Worm (Caenorhabditis elegans) whole organism, L3 larva: ENCODE data around the gene F07C4.11.

Experiments used
- R02D3.7 ChIP-seq: fragments of 150-350 bp; optimal IDR thresholded peaks from 2 replicates; lab custom pipeline; 2014; ENCODE audit warnings: missing biosample characterization, missing genetic modification characterization
- ZK546.5 ChIP-seq: sonication (generic microtip); optimal IDR thresholded peaks from 2 replicates; lab custom pipeline; 2017; ENCODE audit warnings: missing biosample characterization, missing genetic modification characterization
- ama-1 ChIP-seq: fragments of 150-350 bp; optimal IDR thresholded peaks from 2 replicates; lab custom pipeline; 2018
- ceh-28 ChIP-seq: fragments of 150-350 bp; optimal IDR thresholded peaks from 2 replicates; lab custom pipeline; 2014; ENCODE audit warnings: missing biosample characterization, missing genetic modification reagents, missing genetic modification characterization
- ceh-9 ChIP-seq: sonication (generic microtip); optimal IDR thresholded peaks from 2 replicates; lab custom pipeline; 2018; ENCODE audit warnings: missing biosample characterization, missing genetic modification characterization
- daf-12 ChIP-seq: fragments of 150-350 bp; optimal IDR thresholded peaks from 2 replicates; lab custom pipeline; 2014; ENCODE audit warnings: missing biosample characterization, missing genetic modification reagents, missing genetic modification characterization
- egl-27 ChIP-seq: sonication (generic microtip); optimal IDR thresholded peaks from 4 replicates; lab custom pipeline; 2017; ENCODE audit warnings: missing biosample characterization, missing genetic modification reagents, missing genetic modification characterization
- egl-5 ChIP-seq: fragments of 150-350 bp; optimal IDR thresholded peaks from 2 replicates; lab custom pipeline; 2017; ENCODE audit warnings: missing biosample characterization, missing genetic modification reagents, missing genetic modification characterization, inconsistent platforms
- elt-1 ChIP-seq: fragments of 150-350 bp; optimal IDR thresholded peaks from 2 replicates; lab custom pipeline; 2014; ENCODE audit warnings: missing biosample characterization, missing genetic modification characterization
- elt-3 ChIP-seq, 3 experiments: fragments of 150-350 bp in 1 of 3; sonication (generic microtip) in 2 of 3; optimal IDR thresholded peaks; 2 replicates in 2 of 3; 4 replicates in 1 of 3; lab custom pipeline; 2014 to 2017; ENCODE audit warnings: missing biosample characterization in 3 of 3, missing genetic modification characterization in 3 of 3
- eor-1 ChIP-seq, 2 experiments: fragments of 150-350 bp; optimal IDR thresholded peaks; 2 replicates each; lab custom pipeline; 2014 to 2018; ENCODE audit warnings: missing biosample characterization in 2 of 2, missing genetic modification characterization in 2 of 2
- fkh-10 ChIP-seq: sonication (generic microtip); optimal IDR thresholded peaks from 2 replicates; lab custom pipeline; 2017; ENCODE audit warnings: missing biosample characterization, missing genetic modification reagents, missing genetic modification characterization
- fos-1 ChIP-seq: fragments of 150-350 bp; optimal IDR thresholded peaks from 2 replicates; lab custom pipeline; 2014; ENCODE audit warnings: missing biosample characterization, missing genetic modification characterization
- hmg-11 ChIP-seq: sonication (generic microtip); optimal IDR thresholded peaks from 2 replicates; lab custom pipeline; 2016; ENCODE audit warnings: missing genetic modification characterization, missing compliant biosample characterization
- jun-1 ChIP-seq: fragments of 150-350 bp; optimal IDR thresholded peaks from 2 replicates; lab custom pipeline; 2014; ENCODE audit warnings: missing biosample characterization, missing genetic modification reagents, missing genetic modification characterization
- lin-39 ChIP-seq: fragments of 150-350 bp; optimal IDR thresholded peaks from 2 replicates; lab custom pipeline; 2018; ENCODE audit warnings: missing biosample characterization, missing genetic modification reagents, missing genetic modification characterization
- lsy-12 ChIP-seq: sonication (generic microtip); optimal IDR thresholded peaks from 2 replicates; lab custom pipeline; 2016; ENCODE audit warnings: mild to moderate bottlenecking, missing genetic modification characterization, missing compliant biosample characterization
- mdl-1 ChIP-seq: fragments of 150-350 bp; optimal IDR thresholded peaks from 2 replicates; lab custom pipeline; 2014; ENCODE audit warnings: missing biosample characterization, missing genetic modification characterization
- mml-1 ChIP-seq: fragments of 150-350 bp; sonication (generic microtip); optimal IDR thresholded peaks from 3 replicates; lab custom pipeline; 2014; ENCODE audit warnings: missing biosample characterization, missing genetic modification characterization
- nfya-1 ChIP-seq: sonication (generic microtip); optimal IDR thresholded peaks from 2 replicates; lab custom pipeline; 2017; ENCODE audit warnings: missing genetic modification characterization, mild to moderate bottlenecking, missing compliant biosample characterization, antibody characterized with exemption, moderate library complexity; ENCODE audit not compliant: insufficient read depth
- nhr-11 ChIP-seq: fragments of 150-350 bp; optimal IDR thresholded peaks from 2 replicates; lab custom pipeline; 2014; ENCODE audit warnings: missing biosample characterization, missing genetic modification characterization
- nhr-23 ChIP-seq: fragments of 150-350 bp; optimal IDR thresholded peaks from 2 replicates; lab custom pipeline; 2014; ENCODE audit warnings: missing biosample characterization, missing genetic modification reagents, missing genetic modification characterization
- nhr-237 ChIP-seq: fragments of 150-350 bp; optimal IDR thresholded peaks from 2 replicates; lab custom pipeline; 2014; ENCODE audit warnings: missing biosample characterization, missing genetic modification characterization
- nhr-25 ChIP-seq: sonication (generic microtip); optimal IDR thresholded peaks from 2 replicates; lab custom pipeline; 2017; ENCODE audit warnings: missing biosample characterization, missing genetic modification characterization
- nhr-28 ChIP-seq: fragments of 150-350 bp; optimal IDR thresholded peaks from 2 replicates; lab custom pipeline; 2014; ENCODE audit warnings: missing biosample characterization, missing genetic modification characterization
- nhr-43 ChIP-seq: sonication (generic microtip); optimal IDR thresholded peaks from 2 replicates; lab custom pipeline; 2016; ENCODE audit warnings: mild to moderate bottlenecking, missing genetic modification characterization, missing compliant biosample characterization; ENCODE audit not compliant: poor library complexity, severe bottlenecking
- nhr-67 ChIP-seq: fragments of 150-350 bp; optimal IDR thresholded peaks from 2 replicates; lab custom pipeline; 2014; ENCODE audit warnings: missing biosample characterization, missing genetic modification characterization
- nhr-77 ChIP-seq: fragments of 150-350 bp; optimal IDR thresholded peaks from 2 replicates; lab custom pipeline; 2014; ENCODE audit warnings: missing biosample characterization, missing genetic modification characterization
- pha-4 ChIP-seq: fragments of 150-350 bp; optimal IDR thresholded peaks from 2 replicates; lab custom pipeline; 2014; ENCODE audit warnings: missing biosample characterization, missing genetic modification reagents, missing genetic modification characterization
- pqm-1 ChIP-seq: fragments of 150-350 bp; optimal IDR thresholded peaks from 2 replicates; lab custom pipeline; 2017; ENCODE audit warnings: missing biosample characterization, missing genetic modification characterization, inconsistent platforms
- skn-1 ChIP-seq: fragments of 150-350 bp; optimal IDR thresholded peaks from 2 replicates; lab custom pipeline; 2014; ENCODE audit warnings: missing biosample characterization, missing genetic modification characterization
- tbx-2 ChIP-seq: sonication (generic microtip); optimal IDR thresholded peaks from 2 replicates; lab custom pipeline; 2016; ENCODE audit warnings: mild to moderate bottlenecking, missing genetic modification characterization, missing compliant biosample characterization
- unc-39 ChIP-seq: sonication (generic microtip); optimal IDR thresholded peaks from 4 replicates; lab custom pipeline; 2017; ENCODE audit warnings: missing biosample characterization, missing genetic modification characterization
- unc-62 ChIP-seq: fragments of 150-350 bp; sonication (generic microtip); optimal IDR thresholded peaks from 4 replicates; lab custom pipeline; 2014; ENCODE audit warnings: missing biosample characterization, missing genetic modification reagents, missing genetic modification characterization
- zag-1 ChIP-seq: fragments of 150-350 bp; optimal IDR thresholded peaks from 2 replicates; lab custom pipeline; 2014; ENCODE audit warnings: missing biosample characterization, missing genetic modification characterization
- ztf-11 ChIP-seq: fragments of 150-350 bp; optimal IDR thresholded peaks from 2 replicates; lab custom pipeline; 2014; ENCODE audit warnings: missing biosample characterization, missing genetic modification characterization

Gene F07C4.11

DNA sequence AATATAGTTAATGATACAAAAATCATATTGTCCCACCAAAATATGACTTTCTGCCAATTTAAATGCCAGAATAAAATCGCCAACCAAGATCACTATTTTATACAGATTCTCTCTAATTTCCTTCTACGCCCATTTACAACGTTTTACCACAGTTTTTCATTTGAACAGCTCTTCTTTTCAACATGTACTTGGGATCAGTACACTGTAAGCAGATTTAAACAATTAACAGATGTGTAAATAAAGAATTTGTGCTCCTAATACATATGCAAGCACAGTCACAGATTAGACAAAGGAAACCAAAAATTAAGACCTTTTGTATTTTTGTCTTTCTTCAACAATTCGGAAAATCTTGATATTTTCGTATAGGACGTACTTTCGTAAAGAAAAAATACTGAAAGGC lies at the start of gene F07C4.11:
Gene F07C4.11 (minus strand): TSS at position 101 of the 400 bp plus-strand sequence.
- no peak for TF ChIP-seq pqm-1 (tag; lab: Kevin White, UChicago)
- no peak for TF ChIP-seq fkh-10 (GFP tag; lab: Kevin White, UChicago)
- no peak for TF ChIP-seq nhr-11 (tag; lab: Kevin White, UChicago)
- TF ChIP-seq nhr-43 (tag; lab: Kevin White, UChicago): no peak
- TF ChIP-seq pha-4 (tag; lab: Kevin White, UChicago): no peak
- TF ChIP-seq lin-39 (tag; lab: Kevin White, UChicago): no peak
- no peak for TF ChIP-seq nhr-28 (tag; lab: Kevin White, UChicago)
- TF ChIP-seq elt-3 (tag; optimal IDR thresholded peaks at IDR 0.05; lab: Kevin White, UChicago): no peak
- no peak for TF ChIP-seq nhr-77 (tag; lab: Kevin White, UChicago)
- TF ChIP-seq tbx-2 (tag; lab: Kevin White, UChicago): no peak
- no peak for TF ChIP-seq ceh-28 (tag; lab: Kevin White, UChicago)
- TF ChIP-seq ztf-11: no peak

DNA sequence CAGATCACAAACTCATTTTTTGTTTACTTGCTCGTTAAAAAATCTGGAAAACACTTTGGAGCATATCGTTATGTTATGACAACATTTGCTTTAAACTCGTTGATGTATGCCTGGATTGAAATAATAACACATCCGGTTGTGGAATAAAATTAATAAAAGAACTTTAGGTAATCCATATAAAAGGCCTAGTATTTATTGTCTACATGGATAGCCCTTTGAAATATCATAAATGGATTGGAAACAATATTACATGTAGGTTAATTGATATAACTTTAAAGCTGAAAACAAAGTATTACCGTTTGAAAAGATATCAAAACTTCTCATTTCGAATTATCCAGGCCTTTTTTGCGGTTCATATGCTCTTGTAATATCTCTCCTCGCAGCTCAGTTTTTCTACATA lies 47.3 kb upstream of the F07C4.11 start:
- TF ChIP-seq nhr-23 (tag; lab: Kevin White, UChicago): no peak
- no peak for TF ChIP-seq hmg-11
- no peak for TF ChIP-seq unc-39
- no peak for TF ChIP-seq lsy-12 (tag; lab: Kevin White, UChicago)
- TF ChIP-seq mdl-1 (tag; lab: Kevin White, UChicago): no peak
- no peak for TF ChIP-seq daf-12 (tag; lab: Kevin White, UChicago)

DNA sequence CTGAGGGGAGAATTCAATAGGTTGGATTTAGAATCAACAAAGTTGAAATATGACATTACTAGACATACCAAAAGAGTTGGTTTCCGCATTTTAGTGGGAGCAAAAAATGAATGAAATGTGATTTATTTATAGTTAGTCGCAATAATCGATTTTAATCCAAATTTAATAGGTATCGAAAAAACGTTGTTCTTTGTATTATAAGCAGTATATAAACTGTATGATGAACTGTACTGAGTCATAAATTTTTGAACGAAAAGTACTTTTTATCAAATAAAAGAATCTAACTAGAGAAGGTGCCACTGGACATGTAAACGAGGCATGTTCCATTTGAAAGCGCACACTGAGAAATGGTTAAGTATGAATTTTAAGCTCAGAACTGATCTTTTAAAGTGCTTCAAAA lies 46.6 kb upstream of the F07C4.11 start, which contains the start of gene C12D5.9:
Gene C12D5.9 (minus strand): TSS at position 101 of the 400 bp plus-strand sequence.
- no peak for TF ChIP-seq jun-1
- no peak for TF ChIP-seq nhr-11 (tag; lab: Kevin White, UChicago)
- no peak for TF ChIP-seq mdl-1 (tag; lab: Kevin White, UChicago)
- TF ChIP-seq unc-62: no peak
- TF ChIP-seq zag-1 (tag; lab: Kevin White, UChicago): no peak
- no peak for TF ChIP-seq elt-1 (tag; lab: Kevin White, UChicago)
- no peak for TF ChIP-seq nhr-67

DNA sequence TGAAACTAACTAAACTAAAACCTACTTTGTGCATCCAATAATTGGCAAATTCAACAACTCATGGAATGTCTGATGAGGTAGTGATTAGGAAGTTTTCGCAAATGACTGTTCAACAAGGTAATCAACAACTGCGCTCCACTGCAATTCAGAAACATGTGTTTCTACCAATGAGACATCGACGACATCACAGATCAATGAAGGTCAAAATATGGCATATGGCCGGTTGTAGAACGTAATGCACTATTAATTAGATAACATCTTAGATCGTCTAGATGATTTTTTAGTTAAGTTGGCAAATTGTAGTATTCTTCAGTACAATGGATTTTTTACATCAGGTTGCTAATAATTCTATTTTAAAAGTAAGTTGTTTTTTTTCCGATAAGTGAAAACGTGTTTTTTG lies 42.9 kb upstream of the F07C4.11 start, which contains the start of the genes nhr-94 and nhr-152:
Gene nhr-94 (minus strand): TSS at position 147 of the 400 bp plus-strand sequence.
Gene nhr-152 (plus strand): TSS at position 162 of the 400 bp plus-strand sequence.
- TF ChIP-seq ceh-9 (tag; lab: Kevin White, UChicago) (no peak), nhr-25 (tag; lab: Kevin White, UChicago) (peak; percentile 80), skn-1 (tag; lab: Kevin White, UChicago) (no peak), R02D3.7 (no peak), hmg-11 (no peak), nhr-67 (no peak), daf-12 (tag; lab: Kevin White, UChicago) (no peak), egl-27 (tag; lab: Kevin White, UChicago) (no peak), fkh-10 (GFP tag; lab: Kevin White, UChicago) (no peak), pha-4 (tag; lab: Kevin White, UChicago) (no peak), nfya-1 (peak; percentile 46), nhr-237 (tag; lab: Kevin White, UChicago) (no peak), ama-1 (lab: Kevin White, UChicago) (no peak), eor-1 (tag; optimal IDR thresholded peaks at IDR 0.05; lab: Kevin White, UChicago) (no peak), pqm-1 (tag; lab: Kevin White, UChicago) (no peak), nhr-23 (tag; lab: Kevin White, UChicago) (no peak), fos-1 (tag; lab: Kevin White, UChicago) (no peak), egl-5 (tag; lab: Kevin White, UChicago) (no peak), elt-3 (tag; optimal IDR thresholded peaks at IDR 0.05; lab: Kevin White, UChicago) (no peak), lsy-12 (tag; lab: Kevin White, UChicago) (no peak), mml-1 (tag; lab: Kevin White, UChicago) (no peak), elt-1 (tag; lab: Kevin White, UChicago) (peak; percentile 97), nhr-77 (tag; lab: Kevin White, UChicago) (no peak), ZK546.5 (tag; lab: Kevin White, UChicago) (no peak), jun-1 (no peak), nhr-11 (tag; lab: Kevin White, UChicago) (no peak)
